Comparison of ENCODE assay signal across 5 fruit fly cellular contexts in genomic region chr2L:10231092-10231494, dm6.
TF ChIP-seq lines count a peak whose summit lies in the region.

No protein-coding gene starts in this region.

- TF ChIP-seq CTCF in whole organism, embryonic (GFP tag; optimal IDR thresholded peaks at IDR 0.05; lab: Kevin White, UChicago), result no peak

TF ChIP-seq in whole organism, adult, 20 proteins besides CTCF, POLR2A, EP300 and RAD21:
- no peak for TF ChIP-seq CG33017 (tag; optimal IDR thresholded peaks at IDR 0.05; lab: Kevin White, UChicago)
- no peak for TF ChIP-seq CG7101 (tag; optimal IDR thresholded peaks at IDR 0.05; lab: Kevin White, UChicago)
- TF ChIP-seq ovo (GFP tag; optimal IDR thresholded peaks at IDR 0.05; lab: Kevin White, UChicago), result no peak
- TF ChIP-seq CG11617 (GFP tag; optimal IDR thresholded peaks at IDR 0.05; lab: Kevin White, UChicago), result peak; percentile 2
- no peak for TF ChIP-seq CG12768 (GFP tag; optimal IDR thresholded peaks at IDR 0.05; lab: Kevin White, UChicago)
- TF ChIP-seq bab1 (GFP tag; optimal IDR thresholded peaks at IDR 0.05; lab: Kevin White, UChicago), result peak; percentile 71
TF ChIP-seq in whole organism, adult: peak in this region for 2.

TF ChIP-seq in whole organism, embryonic, 481 proteins besides CTCF, POLR2A, EP300 and RAD21 (continues in another document):
- peak; percentile 5 for TF ChIP-seq CG5245 (GFP tag; optimal IDR thresholded peaks at IDR 0.05; lab: Kevin White, UChicago)
- no peak for TF ChIP-seq Nf-YA (GFP tag; IDR thresholded peaks at IDR 0.05; lab: Robert Waterston, UW)
- 0 out of 3 replicates have a peak, but pooled peaks have one; percentile 51 for TF ChIP-seq Dbx (GFP tag; IDR thresholded peaks at IDR 0.05; lab: Robert Waterston, UW)
- no peak for TF ChIP-seq Tbp (GFP tag; optimal IDR thresholded peaks at IDR 0.05; lab: Kevin White, UChicago)
- no peak for TF ChIP-seq CG7372 (GFP tag; IDR thresholded peaks at IDR 0.05; lab: Robert Waterston, UW)
- TF ChIP-seq run (tag; optimal IDR thresholded peaks at IDR 0.05; lab: Kevin White, UChicago), result no peak
- peak; percentile 34 for TF ChIP-seq CG17359 (tag; optimal IDR thresholded peaks at IDR 0.05; lab: Kevin White, UChicago)
- TF ChIP-seq CG3838 (GFP tag; optimal IDR thresholded peaks at IDR 0.05; lab: Kevin White, UChicago), result no peak
- TF ChIP-seq CG17186 (GFP tag; optimal IDR thresholded peaks at IDR 0.05; lab: Kevin White, UChicago), result no peak
- no peak for TF ChIP-seq lov (optimal IDR thresholded peaks at IDR 0.05; lab: Kevin White, UChicago)
- no peak for TF ChIP-seq lov (GFP tag; IDR thresholded peaks at IDR 0.05; lab: Robert Waterston, UW)
- TF ChIP-seq CG11093 (GFP tag; IDR thresholded peaks at IDR 0.05; lab: Robert Waterston, UW), result no peak
- TF ChIP-seq dpn (GFP tag; optimal IDR thresholded peaks at IDR 0.05; lab: Kevin White, UChicago), result peak; percentile 25 to 32
- no peak for TF ChIP-seq CG2116 (GFP tag; optimal IDR thresholded peaks at IDR 0.05; lab: Kevin White, UChicago)
- no peak for TF ChIP-seq B-H1 (GFP tag; IDR thresholded peaks at IDR 0.05; lab: Robert Waterston, UW)
- no peak for TF ChIP-seq bbx (GFP tag; IDR thresholded peaks at IDR 0.05; lab: Robert Waterston, UW; ENCODE audit: partially characterized antibody)
- no peak for TF ChIP-seq amos (GFP tag; IDR thresholded peaks at IDR 0.05; lab: Robert Waterston, UW; ENCODE audit: partially characterized antibody)
- no peak for TF ChIP-seq kah (GFP tag; optimal IDR thresholded peaks at IDR 0.05; lab: Kevin White, UChicago)
- TF ChIP-seq CG9609 (GFP tag; optimal IDR thresholded peaks at IDR 0.05; lab: Kevin White, UChicago), result no peak
- TF ChIP-seq CG42726 (GFP tag; IDR thresholded peaks at IDR 0.05; lab: Robert Waterston, UW; ENCODE audit: partially characterized antibody), result no peak
- TF ChIP-seq HHEX (GFP tag; optimal IDR thresholded peaks at IDR 0.05; lab: Kevin White, UChicago), result peak; percentile 43

TF ChIP-seq in whole organism, prepupa, 60 proteins besides CTCF, POLR2A, EP300 and RAD21 (continues in another document):
- TF ChIP-seq CG16779 (tag; optimal IDR thresholded peaks at IDR 0.05; lab: Kevin White, UChicago) (no peak), dsx (GFP tag; optimal IDR thresholded peaks at IDR 0.05; lab: Kevin White, UChicago; ENCODE audit: poor library complexity, severe bottlenecking) (peak; percentile 17), Ets21C (GFP tag; optimal IDR thresholded peaks at IDR 0.05; lab: Kevin White, UChicago) (no peak), CG6792 (GFP tag; optimal IDR thresholded peaks at IDR 0.05; lab: Kevin White, UChicago) (peak; percentile 32), fkh (GFP tag; optimal IDR thresholded peaks at IDR 0.05; lab: Kevin White, UChicago) (peak; percentile 5), vri (GFP tag; optimal IDR thresholded peaks at IDR 0.05; lab: Kevin White, UChicago) (peak; percentile 4), salr (GFP tag; optimal IDR thresholded peaks at IDR 0.05; lab: Kevin White, UChicago) (no peak), Gug (GFP tag; IDR thresholded peaks at IDR 0.05; lab: Robert Waterston, UW) (no peak), Sox102F (GFP tag; optimal IDR thresholded peaks at IDR 0.05; lab: Kevin White, UChicago) (peak; percentile 45), CG6276 (GFP tag; optimal IDR thresholded peaks at IDR 0.05; lab: Kevin White, UChicago) (no peak), Hr39 (GFP tag; optimal IDR thresholded peaks at IDR 0.05; lab: Kevin White, UChicago) (no peak), CG11762 (GFP tag; optimal IDR thresholded peaks at IDR 0.05; lab: Kevin White, UChicago; ENCODE audit: insufficient read depth) (no peak), CG8319 (GFP tag; optimal IDR thresholded peaks at IDR 0.05; lab: Kevin White, UChicago) (peak; percentile 4), CG10669 (GFP tag; optimal IDR thresholded peaks at IDR 0.05; lab: Kevin White, UChicago) (peak; percentile 51), fd85E (GFP tag; optimal IDR thresholded peaks at IDR 0.05; lab: Kevin White, UChicago) (no peak), CG3919 (GFP tag; optimal IDR thresholded peaks at IDR 0.05; lab: Kevin White, UChicago) (no peak), lz (GFP tag; optimal IDR thresholded peaks at IDR 0.05; lab: Kevin White, UChicago) (no peak), Hr4 (GFP tag; optimal IDR thresholded peaks at IDR 0.05; lab: Kevin White, UChicago) (peak; percentile 71), eg (GFP tag; IDR thresholded peaks at IDR 0.05; lab: Robert Waterston, UW) (no peak), acj6 (GFP tag; optimal IDR thresholded peaks at IDR 0.05; lab: Kevin White, UChicago) (peak; percentile 43), CG9139 (GFP tag; optimal IDR thresholded peaks at IDR 0.05; lab: Kevin White, UChicago) (no peak), CG32006 (GFP tag; optimal IDR thresholded peaks at IDR 0.05; lab: Kevin White, UChicago) (no peak)

TF ChIP-seq in whole organism, pupa, 21 proteins besides CTCF, POLR2A, EP300 and RAD21:
- TF ChIP-seq CG8301 (tag; optimal IDR thresholded peaks at IDR 0.05; lab: Kevin White, UChicago), result peak; percentile 61
- peak; percentile 79 for TF ChIP-seq Pif1A (GFP tag; optimal IDR thresholded peaks at IDR 0.05; lab: Kevin White, UChicago)
- no peak for TF ChIP-seq CG14655 (GFP tag; optimal IDR thresholded peaks at IDR 0.05; lab: Kevin White, UChicago)
- no peak for TF ChIP-seq gl (tag; optimal IDR thresholded peaks at IDR 0.05; lab: Kevin White, UChicago)
- no peak for TF ChIP-seq CG10348 (GFP tag; IDR thresholded peaks at IDR 0.05; lab: Robert Waterston, UW)
- peak; percentile 10 for TF ChIP-seq CG15710 (tag; optimal IDR thresholded peaks at IDR 0.05; lab: Kevin White, UChicago)
- TF ChIP-seq CG12605 (GFP tag; IDR thresholded peaks at IDR 0.05; lab: Robert Waterston, UW), result no peak
- peak; percentile 38 for TF ChIP-seq CG8159 (tag; optimal IDR thresholded peaks at IDR 0.05; lab: Kevin White, UChicago)
- peak; percentile 62 for TF ChIP-seq Pif1B (GFP tag; optimal IDR thresholded peaks at IDR 0.05; lab: Kevin White, UChicago)
- TF ChIP-seq rn (GFP tag; IDR thresholded peaks at IDR 0.05; lab: Robert Waterston, UW), result no peak
- no peak for TF ChIP-seq CG13204 (GFP tag; optimal IDR thresholded peaks at IDR 0.05; lab: Kevin White, UChicago)
- TF ChIP-seq fd96Ca (GFP tag; IDR thresholded peaks at IDR 0.05; lab: Robert Waterston, UW), result no peak
- no peak for TF ChIP-seq D1 (tag; optimal IDR thresholded peaks at IDR 0.05; lab: Kevin White, UChicago)
- no peak for TF ChIP-seq CG34367 (tag; optimal IDR thresholded peaks at IDR 0.05; lab: Kevin White, UChicago)
- TF ChIP-seq CG9948 (tag; optimal IDR thresholded peaks at IDR 0.05; lab: Kevin White, UChicago), result peak; percentile 30
- TF ChIP-seq CG32121 (GFP tag; IDR thresholded peaks at IDR 0.05; lab: Robert Waterston, UW), result peak; percentile 54; the same call in 1 of the 2 replicates
- TF ChIP-seq CG17806 (tag; optimal IDR thresholded peaks at IDR 0.05; lab: Kevin White, UChicago), result peak; percentile 53
- TF ChIP-seq CG4496 (GFP tag; IDR thresholded peaks at IDR 0.05; lab: Robert Waterston, UW), result peak; percentile 65; the same call in 2 of the 3 replicates

TF ChIP-seq in whole organism, wandering third instar larva, 38 proteins besides CTCF, POLR2A, EP300 and RAD21:
- TF ChIP-seq N (GFP tag; optimal IDR thresholded peaks at IDR 0.05; lab: Kevin White, UChicago), result no peak
- TF ChIP-seq CG32264 (GFP tag; optimal IDR thresholded peaks at IDR 0.05; lab: Kevin White, UChicago), result no peak
- TF ChIP-seq CG9705 (GFP tag; optimal IDR thresholded peaks at IDR 0.05; lab: Kevin White, UChicago), result no peak
- peak; percentile 60 for TF ChIP-seq rgr (GFP tag; optimal IDR thresholded peaks at IDR 0.05; lab: Kevin White, UChicago)
- TF ChIP-seq psq (GFP tag; optimal IDR thresholded peaks at IDR 0.05; lab: Kevin White, UChicago), result peak; percentile 32
- peak; percentile 55 for TF ChIP-seq fru (GFP tag; optimal IDR thresholded peaks at IDR 0.05; lab: Kevin White, UChicago)
- peak; percentile 66 for TF ChIP-seq h (GFP tag; optimal IDR thresholded peaks at IDR 0.05; lab: Kevin White, UChicago)
- no peak for TF ChIP-seq Dfd (GFP tag; optimal IDR thresholded peaks at IDR 0.05; lab: Kevin White, UChicago)
- TF ChIP-seq HLH106 (tag; optimal IDR thresholded peaks at IDR 0.05; lab: Kevin White, UChicago), result peak; percentile 19
- no peak for TF ChIP-seq woc (GFP tag; optimal IDR thresholded peaks at IDR 0.05; lab: Kevin White, UChicago)
- TF ChIP-seq OdsH (GFP tag; optimal IDR thresholded peaks at IDR 0.05; lab: Kevin White, UChicago), result peak; percentile 18
- peak; percentile 43 for TF ChIP-seq brk (GFP tag; optimal IDR thresholded peaks at IDR 0.05; lab: Kevin White, UChicago)
- peak; percentile 40 for TF ChIP-seq Hr83 (GFP tag; optimal IDR thresholded peaks at IDR 0.05; lab: Kevin White, UChicago; ENCODE audit: poor library complexity, severe bottlenecking)
- TF ChIP-seq Rel (GFP tag; optimal IDR thresholded peaks at IDR 0.05; lab: Kevin White, UChicago), result no peak
- TF ChIP-seq Rel (tag; optimal IDR thresholded peaks at IDR 0.05; lab: Kevin White, UChicago), result no peak
- TF ChIP-seq dl (GFP tag; optimal IDR thresholded peaks at IDR 0.05; lab: Kevin White, UChicago; ENCODE audit: insufficient read depth in 1 of 2, partially characterized antibody in 2 of 2), result no peak
- TF ChIP-seq Hr78 (GFP tag; optimal IDR thresholded peaks at IDR 0.05; lab: Kevin White, UChicago), result no peak
- no peak for TF ChIP-seq lola (GFP tag; optimal IDR thresholded peaks at IDR 0.05; lab: Kevin White, UChicago)
- TF ChIP-seq sage (GFP tag; optimal IDR thresholded peaks at IDR 0.05; lab: Kevin White, UChicago), result no peak
- no peak for TF ChIP-seq GATAd (GFP tag; optimal IDR thresholded peaks at IDR 0.05; lab: Kevin White, UChicago)
- peak; percentile 59 for TF ChIP-seq tai (GFP tag; optimal IDR thresholded peaks at IDR 0.05; lab: Kevin White, UChicago)
- no peak for TF ChIP-seq sv (GFP tag; optimal IDR thresholded peaks at IDR 0.05; lab: Kevin White, UChicago)
- TF ChIP-seq Mio (GFP tag; optimal IDR thresholded peaks at IDR 0.05; lab: Kevin White, UChicago), result no peak
- peak in 1 of 2 experiments; percentile 59 for TF ChIP-seq foxo (GFP tag; optimal IDR thresholded peaks at IDR 0.05; lab: Kevin White, UChicago)
- TF ChIP-seq Sp1 (GFP tag; optimal IDR thresholded peaks at IDR 0.05; lab: Kevin White, UChicago), result peak; percentile 1
- TF ChIP-seq Hnf4 (GFP tag; optimal IDR thresholded peaks at IDR 0.05; lab: Kevin White, UChicago), result peak; percentile 22
- TF ChIP-seq dsf (GFP tag; optimal IDR thresholded peaks at IDR 0.05; lab: Kevin White, UChicago; ENCODE audit: borderline replicate concordance), result no peak
- TF ChIP-seq ey (GFP tag; optimal IDR thresholded peaks at IDR 0.05; lab: Kevin White, UChicago), result peak; percentile 28
